Fruit fly (Drosophila melanogaster): ENCODE results near the gene Hexo1.

DNA sequence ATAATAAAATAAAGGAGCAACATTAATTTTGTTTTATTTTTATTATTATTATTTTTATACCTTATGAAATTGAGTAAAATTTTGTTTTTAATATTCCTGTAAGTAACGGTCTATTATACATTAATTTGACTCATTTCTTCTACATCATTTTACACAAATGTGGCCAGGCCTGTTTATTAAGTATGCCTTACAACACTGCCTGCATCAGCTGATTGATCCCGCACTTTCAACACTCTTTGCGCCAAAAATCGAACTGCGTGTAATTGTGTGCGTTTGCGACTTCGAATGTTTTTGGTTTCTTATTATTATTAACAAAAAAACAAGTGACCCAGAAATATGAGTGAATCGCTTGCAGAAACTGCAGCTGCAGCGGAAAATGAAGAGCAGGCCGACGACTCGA lies 24.9 kb downstream of the Hexo1 start, which contains the start of gene Claspin:
- TF ChIP-seq cyc (GFP tag; optimal IDR thresholded peaks at IDR 0.05) (peak; percentile 38), Smox (GFP tag; optimal IDR thresholded peaks at IDR 0.05) (no peak)

Measured in whole organism, prepupa.